Fruit fly (Drosophila melanogaster): ENCODE results near the gene CG31268.
A peak's percentile ranks its signal among the peaks of the same experiment; 100 is the strongest.

Gene CG31268

dm6 chr3R:17039993-17040807 is 8.6 kb downstream of the CG31268 start, which contains the start of the genes CG18213 and Trm7-32:
Gene CG18213 (minus strand): TSS chr3R:17040203.
Gene Trm7-32 (plus strand): TSS chr3R:17040682.
- TF ChIP-seq svp (GFP tag) (no peak), CG10631 (GFP tag; optimal IDR thresholded peaks at IDR 0.05) (peak; percentile 38), Eip75B (GFP tag; optimal IDR thresholded peaks at IDR 0.05) (no peak), esn (GFP tag; optimal IDR thresholded peaks at IDR 0.05) (peak; percentile 15), achi (GFP tag; optimal IDR thresholded peaks at IDR 0.05) (peak; percentile 27), CG8319 (GFP tag; optimal IDR thresholded peaks at IDR 0.05) (no peak), CG4318 (GFP tag; optimal IDR thresholded peaks at IDR 0.05) (no peak), Ets96B (tag; optimal IDR thresholded peaks at IDR 0.05) (no peak)

dm6 chr3R:17042838-17043569 is 11.4 kb downstream of the CG31268 start, which contains the start of the genes bdwf and Patr-1:
Gene bdwf (minus strand): TSS chr3R:17043136.
Gene Patr-1 (plus strand): TSS chr3R:17043564.
- TF ChIP-seq Ets96B (tag; optimal IDR thresholded peaks at IDR 0.05) (no peak), Sox14 (GFP tag; optimal IDR thresholded peaks at IDR 0.05) (peak; percentile 29), CG10631 (GFP tag; optimal IDR thresholded peaks at IDR 0.05) (peak; percentile 54), Sox15 (GFP tag; optimal IDR thresholded peaks at IDR 0.05) (no peak), Gug (GFP tag; IDR thresholded peaks at IDR 0.05) (no peak), CG8319 (GFP tag; optimal IDR thresholded peaks at IDR 0.05) (peak; percentile 9), salr (GFP tag; optimal IDR thresholded peaks at IDR 0.05) (no peak), Ets21C (GFP tag; optimal IDR thresholded peaks at IDR 0.05) (no peak), esn (GFP tag; optimal IDR thresholded peaks at IDR 0.05) (peak; percentile 58), cyc (GFP tag; optimal IDR thresholded peaks at IDR 0.05) (peak; percentile 28), CG31627 (GFP tag; optimal IDR thresholded peaks at IDR 0.05) (peak; percentile 8), CG3032 (tag; optimal IDR thresholded peaks at IDR 0.05) (peak; percentile 24), achi (GFP tag; optimal IDR thresholded peaks at IDR 0.05) (peak; percentile 99), Met (GFP tag; optimal IDR thresholded peaks at IDR 0.05) (no peak), svp (GFP tag) (no peak)

- TF ChIP-seq svp (GFP tag), result no peak
- TF ChIP-seq Eip78C (GFP tag), result no peak
- TF ChIP-seq Sox14 (GFP tag; optimal IDR thresholded peaks at IDR 0.05), result no peak
- no peak for TF ChIP-seq Blimp-1 (GFP tag; optimal IDR thresholded peaks at IDR 0.05)
- TF ChIP-seq Met (GFP tag; optimal IDR thresholded peaks at IDR 0.05), result no peak
- TF ChIP-seq CG6808 (GFP tag; optimal IDR thresholded peaks at IDR 0.05), result no peak
- no peak for TF ChIP-seq spab (GFP tag; optimal IDR thresholded peaks at IDR 0.05)
- no peak for TF ChIP-seq Eip75B (GFP tag; optimal IDR thresholded peaks at IDR 0.05)
- no peak for TF ChIP-seq OdsH (GFP tag; optimal IDR thresholded peaks at IDR 0.05)
- no peak for TF ChIP-seq Lpt (GFP tag; optimal IDR thresholded peaks at IDR 0.05)
Measured at dm6 chr3R:17043570-17043923, 11.9 kb downstream of the CG31268 start.

dm6 chr3R:17048867-17049266 is 17.3 kb downstream of the CG31268 start:
- peak; percentile 11 for TF ChIP-seq CG6792 (GFP tag; optimal IDR thresholded peaks at IDR 0.05)
- TF ChIP-seq CG34406 (GFP tag; optimal IDR thresholded peaks at IDR 0.05), result peak; percentile 20
- TF ChIP-seq Hr39 (GFP tag; optimal IDR thresholded peaks at IDR 0.05), result no peak
- no peak for TF ChIP-seq CG3919 (GFP tag; optimal IDR thresholded peaks at IDR 0.05)
- peak; percentile 31 for TF ChIP-seq CG10631 (GFP tag; optimal IDR thresholded peaks at IDR 0.05)
- TF ChIP-seq achi (GFP tag; optimal IDR thresholded peaks at IDR 0.05), result peak; percentile 47
- no peak for TF ChIP-seq Ets21C (GFP tag; optimal IDR thresholded peaks at IDR 0.05)
- no peak for TF ChIP-seq vri (GFP tag; optimal IDR thresholded peaks at IDR 0.05)
- TF ChIP-seq CG15336 (GFP tag; IDR thresholded peaks at IDR 0.05), result peak; percentile 36; the same call in 1 of the 2 replicates
- no peak for TF ChIP-seq lz (GFP tag; optimal IDR thresholded peaks at IDR 0.05)
- TF ChIP-seq CG11294 (GFP tag; IDR thresholded peaks at IDR 0.05), result no peak
- TF ChIP-seq acj6 (GFP tag; optimal IDR thresholded peaks at IDR 0.05), result peak; percentile 40
- peak; percentile 73 for TF ChIP-seq Eip78C (GFP tag)
- no peak for TF ChIP-seq Hr38 (GFP tag; optimal IDR thresholded peaks at IDR 0.05)
- no peak for TF ChIP-seq Lpt (GFP tag; optimal IDR thresholded peaks at IDR 0.05)
- 0 out of 3 replicates have a peak, but pooled peaks have one; percentile 5 for TF ChIP-seq eg (GFP tag; IDR thresholded peaks at IDR 0.05)
- TF ChIP-seq Ets96B (tag; optimal IDR thresholded peaks at IDR 0.05), result peak; percentile 3
- no peak for TF ChIP-seq CG6163 (GFP tag; IDR thresholded peaks at IDR 0.05)
- no peak for TF ChIP-seq Sox14 (GFP tag; optimal IDR thresholded peaks at IDR 0.05)
- peak; percentile 56 for TF ChIP-seq CG3032 (tag; optimal IDR thresholded peaks at IDR 0.05)
- 0 out of 2 replicates have a peak, but pooled peaks have one; percentile 9 for TF ChIP-seq Gug (GFP tag; IDR thresholded peaks at IDR 0.05)

Data from whole organism, prepupa.